Fruit fly (Drosophila melanogaster) whole organism, embryonic: Measurements from ENCODE around the gene Awh.

Experiments
- Antp ChIP-seq: fragments of 200-800 bp; sonication (Bioruptor generic); optimal IDR thresholded peaks from 3 replicates; lab custom pipeline; 2016; ENCODE audit warnings: missing biosample characterization, missing genetic modification characterization
- Atf-2 ChIP-seq: fragments of 200-800 bp; sonication (Bioruptor generic); optimal IDR thresholded peaks from 2 replicates; lab custom pipeline; 2016; ENCODE audit warnings: missing biosample characterization, missing genetic modification characterization
- B-H1 ChIP-seq: fragments of 200-800 bp; sonication (Bioruptor generic); IDR thresholded peaks from 3 replicates; pipeline ENCODE4 v1.3.6; 2022; ENCODE audit warnings: missing biosample characterization, missing genetic modification characterization
- CG11504 ChIP-seq: fragments of 200-800 bp; sonication (Bioruptor generic); optimal IDR thresholded peaks from 3 replicates; lab custom pipeline; 2019; ENCODE audit warnings: missing biosample characterization, mild to moderate bottlenecking, missing genetic modification characterization, moderate library complexity
- CG11723 ChIP-seq: fragments of 200-800 bp; sonication (Bioruptor generic); optimal IDR thresholded peaks from 2 replicates; lab custom pipeline; 2017; ENCODE audit warnings: missing biosample characterization, mild to moderate bottlenecking, missing genetic modification characterization
- CG12391 ChIP-seq: fragments of 200-800 bp; sonication (Bioruptor generic); optimal IDR thresholded peaks from 3 replicates; lab custom pipeline; 2018; ENCODE audit warnings: missing biosample characterization, mild to moderate bottlenecking, missing genetic modification characterization, moderate library complexity
- CG17361 ChIP-seq: fragments of 200-800 bp; sonication (Bioruptor generic); IDR thresholded peaks from 3 replicates; pipeline ENCODE4 v1.3.6; 2022; ENCODE audit warnings: missing biosample characterization, missing genetic modification characterization
- CG1792 ChIP-seq: fragments of 200-800 bp; sonication (Bioruptor generic); optimal IDR thresholded peaks from 2 replicates; lab custom pipeline; 2016; ENCODE audit warnings: missing biosample characterization, missing genetic modification characterization
- CG18476 ChIP-seq: fragments of 200-800 bp; sonication (Bioruptor generic); optimal IDR thresholded peaks from 2 replicates; lab custom pipeline; 2016; ENCODE audit warnings: missing biosample characterization, mild to moderate bottlenecking, missing genetic modification characterization
- CG3726 ChIP-seq: fragments of 200-800 bp; sonication (Bioruptor generic); IDR thresholded peaks from 3 replicates; pipeline ENCODE4, ENCODE4 v1.3.6; 2022; ENCODE audit warnings: missing biosample characterization, missing genetic modification characterization
- CG3847 ChIP-seq: fragments of 200-800 bp; sonication (Bioruptor generic); IDR thresholded peaks from 2 replicates; pipeline ENCODE4 v1.3.6; 2022; ENCODE audit warnings: missing biosample characterization, missing genetic modification characterization
- CG4360 ChIP-seq: fragments of 200-800 bp; sonication (Bioruptor generic); IDR thresholded peaks from 2 replicates; pipeline ENCODE4 v1.3.6; 2022; ENCODE audit warnings: missing biosample characterization, missing genetic modification characterization
- CG4617 ChIP-seq: fragments of 200-800 bp; sonication (Bioruptor generic); optimal IDR thresholded peaks from 3 replicates; lab custom pipeline; 2016; ENCODE audit warnings: missing biosample characterization, missing genetic modification characterization, borderline replicate concordance
- CG4820 ChIP-seq: fragments of 200-800 bp; sonication (Bioruptor generic); optimal IDR thresholded peaks from 3 replicates; lab custom pipeline; 2016; ENCODE audit warnings: missing biosample characterization, missing genetic modification characterization
- CG5245 ChIP-seq: fragments of 200-800 bp; sonication (Bioruptor generic); optimal IDR thresholded peaks from 3 replicates; lab custom pipeline; 2016; ENCODE audit warnings: missing biosample characterization, missing genetic modification characterization
- CG8388 ChIP-seq: fragments of 200-800 bp; sonication (Bioruptor generic); optimal IDR thresholded peaks from 2 replicates; lab custom pipeline; 2019; ENCODE audit warnings: missing biosample characterization, mild to moderate bottlenecking, missing genetic modification characterization, moderate library complexity
- CG9437 ChIP-seq: fragments of 200-800 bp; sonication (Bioruptor generic); optimal IDR thresholded peaks from 2 replicates; lab custom pipeline; 2018; ENCODE audit warnings: missing biosample characterization, mild to moderate bottlenecking, missing genetic modification characterization
- CG9727 ChIP-seq: fragments of 200-800 bp; sonication (Bioruptor generic); optimal IDR thresholded peaks from 3 replicates; lab custom pipeline; 2017; ENCODE audit warnings: missing biosample characterization, mild to moderate bottlenecking, missing genetic modification characterization
- CG9817 ChIP-seq: fragments of 200-800 bp; sonication (Bioruptor generic); optimal IDR thresholded peaks from 2 replicates; lab custom pipeline; 2018; ENCODE audit warnings: missing biosample characterization, mild to moderate bottlenecking, missing genetic modification characterization, moderate library complexity
- Dek ChIP-seq: fragments of 200-800 bp; sonication (Bioruptor generic); optimal IDR thresholded peaks from 3 replicates; lab custom pipeline; 2019; ENCODE audit warnings: missing biosample characterization, mild to moderate bottlenecking, missing genetic modification characterization, moderate library complexity
- Dll ChIP-seq: fragments of 200-800 bp; sonication (Bioruptor generic); IDR thresholded peaks from 4 replicates; pipeline ENCODE4 v1.3.6; 2022; ENCODE audit warnings: missing biosample characterization, missing genetic modification characterization; ENCODE audit not compliant: partially characterized antibody
- Fer3 ChIP-seq: fragments of 200-800 bp; sonication (Bioruptor generic); optimal IDR thresholded peaks from 2 replicates; lab custom pipeline; 2018; ENCODE audit warnings: missing biosample characterization, mild to moderate bottlenecking, missing genetic modification characterization, moderate library complexity
- Gug ChIP-seq: fragments of 200-800 bp; sonication (Bioruptor generic); IDR thresholded peaks from 4 replicates; pipeline ENCODE4 v1.3.6; 2022; ENCODE audit warnings: missing biosample characterization, missing genetic modification characterization
- H15 ChIP-seq: fragments of 200-800 bp; sonication (Bioruptor generic); IDR thresholded peaks from 3 replicates; pipeline ENCODE4 v1.3.6; 2022; ENCODE audit warnings: missing biosample characterization, missing genetic modification characterization
- Hr3 ChIP-seq: fragments of 200-800 bp; sonication (Bioruptor generic); optimal IDR thresholded peaks from 3 replicates; lab custom pipeline; 2016; ENCODE audit warnings: missing biosample characterization, missing genetic modification characterization
- Jarid2 ChIP-seq: fragments of 200-800 bp; sonication (Bioruptor generic); optimal IDR thresholded peaks from 3 replicates; lab custom pipeline; 2017; ENCODE audit warnings: mild to moderate bottlenecking, missing biosample characterization, missing genetic modification reagents, missing genetic modification characterization
- Kr ChIP-seq: fragments of 200-800 bp; sonication (Bioruptor generic); optimal IDR thresholded peaks from 2 replicates; lab custom pipeline; 2017; ENCODE audit warnings: missing biosample characterization, mild to moderate bottlenecking, missing genetic modification characterization
- Optix ChIP-seq: fragments of 200-800 bp; sonication (Bioruptor generic); IDR thresholded peaks from 3 replicates; pipeline ENCODE4 v1.3.6; 2022; ENCODE audit warnings: missing biosample characterization, missing genetic modification characterization
- Vsx1 ChIP-seq: fragments of 200-800 bp; sonication (Bioruptor generic); optimal IDR thresholded peaks from 2 replicates; lab custom pipeline; 2017; ENCODE audit warnings: missing biosample characterization, mild to moderate bottlenecking, missing genetic modification characterization, missing genetic modification reagents
- Xbp1 ChIP-seq: fragments of 200-800 bp; sonication (Bioruptor generic); optimal IDR thresholded peaks from 3 replicates; lab custom pipeline; 2016; ENCODE audit warnings: missing biosample characterization, mild to moderate bottlenecking, missing genetic modification characterization
- Xrp1 ChIP-seq: fragments of 200-800 bp; sonication (Bioruptor generic); IDR thresholded peaks from 2 replicates; pipeline ENCODE4 v1.3.6; 2022; ENCODE audit warnings: missing biosample characterization, missing genetic modification characterization
- corto ChIP-seq: fragments of 200-800 bp; sonication (Bioruptor generic); optimal IDR thresholded peaks from 2 replicates; lab custom pipeline; 2016; ENCODE audit warnings: missing biosample characterization, mild to moderate bottlenecking, missing genetic modification characterization, moderate library complexity
- disco-r ChIP-seq: fragments of 200-800 bp; sonication (Bioruptor generic); optimal IDR thresholded peaks from 2 replicates; lab custom pipeline; 2016; ENCODE audit warnings: missing biosample characterization, missing genetic modification characterization
- emc ChIP-seq: fragments of 200-800 bp; sonication (Bioruptor generic); optimal IDR thresholded peaks from 2 replicates; lab custom pipeline; 2016; ENCODE audit warnings: missing biosample characterization, missing genetic modification characterization
- ems ChIP-seq: fragments of 200-800 bp; sonication (Bioruptor generic); optimal IDR thresholded peaks from 3 replicates; lab custom pipeline; 2016; ENCODE audit warnings: missing biosample characterization, missing genetic modification characterization
- fru ChIP-seq: fragments of >200 bp; optimal IDR thresholded peaks from 2 replicates; lab custom pipeline; 2017
- gcm ChIP-seq: fragments of 200-800 bp; sonication (Bioruptor generic); optimal IDR thresholded peaks from 2 replicates; lab custom pipeline; 2019; ENCODE audit warnings: missing biosample characterization, mild to moderate bottlenecking, missing genetic modification characterization, moderate library complexity
- grau ChIP-seq: fragments of 200-800 bp; optimal IDR thresholded peaks from 3 replicates; lab custom pipeline; 2019; ENCODE audit warnings: missing biosample characterization, mild to moderate bottlenecking, missing genetic modification characterization, moderate library complexity
- hb ChIP-seq: fragments of 200-800 bp; sonication (Bioruptor generic); IDR thresholded peaks from 3 replicates; pipeline ENCODE4 v1.3.6; 2022; ENCODE audit warnings: missing biosample characterization, missing genetic modification characterization; ENCODE audit not compliant: partially characterized antibody
- ken ChIP-seq: fragments of 200-800 bp; sonication (Bioruptor generic); IDR thresholded peaks from 3 replicates; pipeline ENCODE4 v1.3.6; 2022; ENCODE audit warnings: missing biosample characterization, missing genetic modification characterization
- nerfin-1 ChIP-seq: fragments of 200-800 bp; sonication (Bioruptor generic); optimal IDR thresholded peaks from 3 replicates; lab custom pipeline; 2019; ENCODE audit warnings: missing biosample characterization, mild to moderate bottlenecking, missing genetic modification characterization, moderate library complexity
- prd ChIP-seq, 3 experiments: fragments of >200 bp in 2 of 3; fragments of 200-800 bp in 1 of 3; sonication (Bioruptor generic) in 1 of 3; optimal IDR thresholded peaks in 2 of 3; IDR thresholded peaks in 1 of 3; 2 replicates in 2 of 3; 3 replicates in 1 of 3; pipeline versions ENCODE4 v1.3.6 to Lab custom; 2017 to 2022; ENCODE audit warnings: missing biosample characterization in 1 of 3, missing genetic modification characterization in 1 of 3
- rib ChIP-seq: fragments of 200-800 bp; sonication (Bioruptor generic); IDR thresholded peaks from 2 replicates; pipeline ENCODE4 v1.3.6; 2022; ENCODE audit warnings: missing biosample characterization, missing genetic modification characterization
- salm ChIP-seq: fragments of 200-800 bp; sonication (Bioruptor generic); optimal IDR thresholded peaks from 2 replicates; lab custom pipeline; 2018; ENCODE audit warnings: missing biosample characterization, mild to moderate bottlenecking, missing genetic modification characterization
- stwl ChIP-seq: fragments of 200-800 bp; sonication (Bioruptor generic); optimal IDR thresholded peaks from 3 replicates; lab custom pipeline; 2018; ENCODE audit warnings: missing biosample characterization, mild to moderate bottlenecking, missing genetic modification characterization, moderate library complexity
- tap ChIP-seq: fragments of 200-800 bp; optimal IDR thresholded peaks from 3 replicates; lab custom pipeline; 2019; ENCODE audit warnings: missing biosample characterization, mild to moderate bottlenecking, missing genetic modification characterization, moderate library complexity
- tup ChIP-seq: fragments of 200-800 bp; sonication (Bioruptor generic); optimal IDR thresholded peaks from 2 replicates; lab custom pipeline; 2016; ENCODE audit warnings: missing biosample characterization, mild to moderate bottlenecking, missing genetic modification characterization, moderate library complexity
- z ChIP-seq: fragments of 200-800 bp; sonication (Bioruptor generic); IDR thresholded peaks from 3 replicates; pipeline ENCODE4 v1.3.6; 2022; ENCODE audit warnings: missing biosample characterization, missing genetic modification characterization

Gene Awh

DNA sequence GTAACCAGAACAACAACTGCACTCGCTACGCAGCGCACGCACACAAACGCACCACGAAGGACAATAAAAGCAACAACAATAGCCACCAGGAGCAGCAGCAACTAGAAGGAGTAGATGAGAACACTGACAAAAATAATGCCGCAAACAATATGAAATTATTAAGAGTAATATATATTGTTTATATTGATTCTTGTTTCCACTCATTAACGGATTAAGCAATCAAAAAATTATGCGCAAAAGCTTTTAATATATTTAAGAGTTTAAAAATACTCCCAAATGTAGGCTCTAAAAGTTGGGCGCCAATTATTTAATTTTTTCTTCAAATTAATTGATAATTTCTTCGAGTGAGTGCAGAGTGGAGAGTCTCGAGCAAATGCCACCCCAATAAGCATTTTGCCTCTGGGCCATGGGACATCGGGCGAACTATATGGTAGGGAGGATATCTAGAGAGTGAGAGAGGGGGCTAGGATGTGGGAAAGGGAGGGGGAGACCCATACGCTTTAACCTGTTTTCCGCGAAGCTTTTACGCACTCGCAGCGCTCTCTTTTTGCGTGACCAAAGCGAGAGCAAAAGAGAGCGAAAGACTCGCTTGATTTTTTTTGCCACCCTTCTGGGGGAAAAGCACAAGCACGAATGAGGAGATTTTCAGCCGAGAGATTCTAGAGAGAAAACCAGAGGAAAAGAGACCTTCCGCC, 21.1 kb upstream of the Awh start, which contains the start of gene Rdh (continued):
- TF ChIP-seq CG4360 (GFP tag; lab: Robert Waterston, UW) (peak; percentile 62; the same call in 1 of the 2 replicates), prd (optimal IDR thresholded peaks at IDR 0.05; lab: Kevin White, UChicago) (no peak), prd (GFP tag; IDR thresholded peaks at IDR 0.05; lab: Robert Waterston, UW) (peak; percentile 79), CG18476 (GFP tag; lab: Kevin White, UChicago) (peak; percentile 79), CG11723 (peak; percentile 67), z (GFP tag; lab: Robert Waterston, UW) (no peak), emc (GFP tag; lab: Kevin White, UChicago) (no peak), Jarid2 (GFP tag; lab: Kevin White, UChicago) (no peak), Atf-2 (no peak), rib (GFP tag; lab: Robert Waterston, UW) (peak; percentile 34; the same call in 1 of the 2 replicates), H15 (GFP tag; lab: Robert Waterston, UW) (no peak), gcm (GFP tag; lab: Kevin White, UChicago) (peak; percentile 75), grau (tag; lab: Kevin White, UChicago) (peak; percentile 87), CG8388 (peak; percentile 68), CG4820 (peak; percentile 71), Optix (GFP tag; lab: Robert Waterston, UW) (no peak), Fer3 (peak; percentile 87), hb (GFP tag; lab: Robert Waterston, UW) (no peak), CG3847 (GFP tag; lab: Robert Waterston, UW) (peak; percentile 68), ken (peak; percentile 57; the same call in 1 of the 3 replicates), CG9437 (peak; percentile 66), Xbp1 (GFP tag; lab: Kevin White, UChicago) (peak; percentile 80), CG9727 (GFP tag; lab: Kevin White, UChicago) (peak; percentile 85), tap (tag; lab: Kevin White, UChicago) (peak; percentile 60), disco-r (GFP tag; lab: Kevin White, UChicago) (no peak), salm (tag; lab: Kevin White, UChicago) (peak; percentile 64), CG1792 (GFP tag; lab: Kevin White, UChicago) (peak; percentile 2), B-H1 (GFP tag; lab: Robert Waterston, UW) (peak; percentile 43; the same call in 2 of the 3 replicates), ems (no peak), corto (GFP tag; lab: Kevin White, UChicago) (no peak), Dek (tag; lab: Kevin White, UChicago) (peak; percentile 84), CG12391 (tag; lab: Kevin White, UChicago) (peak; percentile 85), Kr (GFP tag; lab: Kevin White, UChicago) (no peak), Antp (no peak), CG3726 (no peak), CG5245 (GFP tag; lab: Kevin White, UChicago) (peak; percentile 9), Hr3 (GFP tag; lab: Kevin White, UChicago) (peak; percentile 73), tup (GFP tag; lab: Kevin White, UChicago) (peak; percentile 41), Xrp1 (GFP tag; lab: Robert Waterston, UW) (peak; percentile 82), fru (lab: Kevin White, UChicago) (no peak), Vsx1 (GFP tag; lab: Kevin White, UChicago) (peak; percentile 66), CG11504 (peak; percentile 88), CG9817 (tag; lab: Kevin White, UChicago) (peak; percentile 77), nerfin-1 (peak; percentile 80), Gug (GFP tag; lab: Robert Waterston, UW) (0 out of 4 replicates have a peak, but pooled peaks have one; percentile 21), stwl (tag; lab: Kevin White, UChicago) (no peak), CG17361 (peak; percentile 93), Dll (GFP tag; lab: Robert Waterston, UW) (0 out of 4 replicates have a peak, but pooled peaks have one; percentile 22), CG4617 (GFP tag; lab: Kevin White, UChicago) (no peak)
